Fruit fly (Drosophila melanogaster): Measurements from ENCODE around the gene CG12289.

DNA sequence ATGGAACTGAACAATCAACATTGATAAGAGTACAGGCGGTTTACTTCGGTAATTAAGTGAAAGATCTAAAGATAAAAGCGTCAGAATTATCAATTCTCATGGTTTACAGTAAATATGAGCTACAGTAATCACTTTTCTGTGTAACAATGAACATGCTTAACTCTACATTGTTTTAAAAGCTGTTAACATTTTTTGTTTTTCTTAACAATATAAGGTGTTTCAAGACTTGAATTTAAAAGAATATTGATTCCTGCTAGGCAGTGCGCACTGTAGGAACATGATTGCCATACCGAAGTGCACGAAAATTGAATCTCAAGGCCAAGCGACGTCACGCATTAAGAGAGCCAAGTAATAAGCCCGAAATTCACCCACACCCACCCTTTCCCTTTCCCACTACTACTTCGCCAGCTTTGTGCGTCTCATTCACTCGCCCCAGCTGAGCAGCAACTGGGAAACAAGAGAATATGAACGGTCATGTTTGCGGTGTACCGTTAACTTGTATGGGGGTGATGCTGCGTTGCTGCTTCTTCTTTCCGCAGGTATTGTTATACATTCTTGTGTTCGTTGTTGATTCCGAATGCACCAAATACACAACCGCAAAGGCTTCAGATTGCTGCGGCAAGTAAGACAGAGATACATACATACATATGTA, 33.1 kb upstream of the CG12289 start:
- TF ChIP-seq Myc (optimal IDR thresholded peaks at IDR 0.05) (no peak), psq (optimal IDR thresholded peaks at IDR 0.05) (no peak)

Measured in Kc167 (cell line).